Fruit fly (Drosophila melanogaster) whole organism, adult: Measurements from ENCODE around the gene Sr-CIV.

Source experiments
- CG11617 ChIP-seq: fragments of 200-800 bp; sonication (Bioruptor generic); optimal IDR thresholded peaks from 2 replicates; lab custom pipeline; 2017; ENCODE audit warnings: mild to moderate bottlenecking, missing biosample characterization, missing genetic modification reagents, missing genetic modification characterization
- CG12768 ChIP-seq: fragments of 200-800 bp; sonication (Bioruptor generic); optimal IDR thresholded peaks from 2 replicates; lab custom pipeline; 2017; ENCODE audit warnings: missing biosample characterization, missing genetic modification characterization, mild to moderate bottlenecking, moderate library complexity, missing genetic modification reagents
- CG14711 ChIP-seq: fragments of 200-800 bp; sonication (Bioruptor generic); optimal IDR thresholded peaks from 2 replicates; lab custom pipeline; 2018; ENCODE audit warnings: missing biosample characterization, mild to moderate bottlenecking, missing genetic modification characterization, moderate library complexity
- CG1620 ChIP-seq: fragments of 200-800 bp; sonication (Bioruptor generic); optimal IDR thresholded peaks from 2 replicates; lab custom pipeline; 2016; ENCODE audit warnings: missing biosample characterization, missing genetic modification characterization
- CG33017 ChIP-seq: fragments of 200-800 bp; sonication (Bioruptor generic); optimal IDR thresholded peaks from 2 replicates; lab custom pipeline; 2018; ENCODE audit warnings: missing biosample characterization, mild to moderate bottlenecking, missing genetic modification characterization, moderate library complexity
- CG5204 ChIP-seq: fragments of 200-800 bp; sonication (Bioruptor generic); optimal IDR thresholded peaks from 2 replicates; lab custom pipeline; 2016; ENCODE audit warnings: missing biosample characterization, missing genetic modification characterization
- CG7045 ChIP-seq: fragments of 200-800 bp; sonication (Bioruptor generic); optimal IDR thresholded peaks from 2 replicates; lab custom pipeline; 2017; ENCODE audit warnings: missing biosample characterization, mild to moderate bottlenecking, missing genetic modification characterization
- CG7101 ChIP-seq: fragments of 200-800 bp; sonication (Bioruptor generic); optimal IDR thresholded peaks from 2 replicates; lab custom pipeline; 2018; ENCODE audit warnings: missing biosample characterization, mild to moderate bottlenecking, missing genetic modification characterization, moderate library complexity
- Clk ChIP-seq: fragments of 200-800 bp; sonication (Bioruptor generic); optimal IDR thresholded peaks from 2 replicates; lab custom pipeline; 2017; ENCODE audit warnings: missing biosample characterization, missing genetic modification characterization
- Crg-1 ChIP-seq: fragments of 200-800 bp; sonication (Bioruptor generic); optimal IDR thresholded peaks from 2 replicates; lab custom pipeline; 2016; ENCODE audit warnings: missing biosample characterization, missing genetic modification characterization
- Hr96 ChIP-seq: fragments of 200-800 bp; sonication (Bioruptor generic); optimal IDR thresholded peaks from 2 replicates; lab custom pipeline; 2016; ENCODE audit warnings: missing biosample characterization, missing genetic modification characterization
- Mnt ChIP-seq: fragments of 200-800 bp; sonication (Bioruptor generic); optimal IDR thresholded peaks from 2 replicates; lab custom pipeline; 2016; ENCODE audit warnings: missing biosample characterization, mild to moderate bottlenecking, missing genetic modification characterization
- bab1 ChIP-seq: fragments of 200-800 bp; sonication (Bioruptor generic); optimal IDR thresholded peaks from 3 replicates; lab custom pipeline; 2019; ENCODE audit warnings: missing biosample characterization, mild to moderate bottlenecking, missing genetic modification characterization, moderate library complexity
- cic ChIP-seq: fragments of 200-800 bp; sonication (Bioruptor generic); optimal IDR thresholded peaks from 2 replicates; lab custom pipeline; 2017; ENCODE audit warnings: missing biosample characterization, mild to moderate bottlenecking, missing genetic modification characterization, moderate library complexity
- cnc ChIP-seq, 2 experiments: fragments of >200 bp; optimal IDR thresholded peaks; 2 replicates each; lab custom pipeline; 2017
- kay ChIP-seq: fragments of 200-800 bp; sonication (Bioruptor generic); peaks from one replicate; lab custom pipeline; 2016; ENCODE audit warnings: missing biosample characterization, missing genetic modification characterization, borderline replicate concordance
- ovo ChIP-seq: fragments of 200-800 bp; sonication (Bioruptor generic); optimal IDR thresholded peaks from 2 replicates; lab custom pipeline; 2016; ENCODE audit warnings: missing biosample characterization, missing genetic modification characterization
- pad ChIP-seq: fragments of 200-800 bp; sonication (Bioruptor generic); optimal IDR thresholded peaks from 3 replicates; lab custom pipeline; 2017; ENCODE audit warnings: missing biosample characterization, missing genetic modification characterization, mild to moderate bottlenecking, moderate library complexity, missing genetic modification reagents
- tj ChIP-seq: fragments of 200-800 bp; sonication (Bioruptor generic); optimal IDR thresholded peaks from 3 replicates; lab custom pipeline; 2017; ENCODE audit warnings: missing biosample characterization, mild to moderate bottlenecking, missing genetic modification characterization, moderate library complexity
- toe ChIP-seq: fragments of 200-800 bp; sonication (Bioruptor generic); optimal IDR thresholded peaks from 2 replicates; lab custom pipeline; 2016; ENCODE audit warnings: missing biosample characterization, missing genetic modification characterization

The Sr-CIV gene

dm6 chr2L:3545033-3545666 lies 21.3 kb upstream of the Sr-CIV start:
- TF ChIP-seq pad (peak; percentile 22), Hr96 (no peak)

dm6 chr2L:3543062-3543461 lies 19.2 kb upstream of the Sr-CIV start:
- TF ChIP-seq bab1 (no peak), CG7101 (no peak), Mnt (GFP tag; lab: Kevin White, UChicago) (no peak), ovo (GFP tag; lab: Kevin White, UChicago) (no peak), CG33017 (tag; lab: Kevin White, UChicago) (no peak), Crg-1 (GFP tag; lab: Kevin White, UChicago) (no peak), cic (GFP tag; lab: Kevin White, UChicago) (no peak), Clk (no peak), CG12768 (GFP tag; lab: Kevin White, UChicago) (no peak), pad (no peak)

- no peak for TF ChIP-seq tj (GFP tag; lab: Kevin White, UChicago)
- no peak for TF ChIP-seq pad
- no peak for TF ChIP-seq Mnt (GFP tag; lab: Kevin White, UChicago)
- TF ChIP-seq cnc (optimal IDR thresholded peaks at IDR 0.05; lab: Kevin White, UChicago) = no peak
- no peak for TF ChIP-seq CG33017 (tag; lab: Kevin White, UChicago)
- TF ChIP-seq CG11617 (GFP tag; lab: Kevin White, UChicago) = no peak
- no peak for TF ChIP-seq CG5204 (GFP tag; lab: Kevin White, UChicago)
- TF ChIP-seq Crg-1 (GFP tag; lab: Kevin White, UChicago) = no peak
- no peak for TF ChIP-seq CG1620 (GFP tag; lab: Kevin White, UChicago)
- no peak for TF ChIP-seq Clk
- no peak for TF ChIP-seq CG7045 (GFP tag; lab: Kevin White, UChicago)
- TF ChIP-seq ovo (GFP tag; lab: Kevin White, UChicago) = no peak
- no peak for TF ChIP-seq cic (GFP tag; lab: Kevin White, UChicago)
- no peak for TF ChIP-seq CG12768 (GFP tag; lab: Kevin White, UChicago)
- TF ChIP-seq bab1 = no peak
- TF ChIP-seq CG7101 = no peak
- TF ChIP-seq CG14711 (tag; lab: Kevin White, UChicago) = no peak
- no peak for TF ChIP-seq Hr96
- TF ChIP-seq kay = no peak
Measured at dm6 chr2L:3539996-3540395, 16.1 kb upstream of the Sr-CIV start.

dm6 chr2L:3539412-3539743 lies 15.5 kb upstream of the Sr-CIV start:
- TF ChIP-seq cnc (optimal IDR thresholded peaks at IDR 0.05; lab: Kevin White, UChicago) (no peak), tj (GFP tag; lab: Kevin White, UChicago) (no peak), CG5204 (GFP tag; lab: Kevin White, UChicago) (no peak), toe (no peak), CG33017 (tag; lab: Kevin White, UChicago) (no peak), CG7045 (GFP tag; lab: Kevin White, UChicago) (no peak), Hr96 (no peak), CG1620 (GFP tag; lab: Kevin White, UChicago) (no peak), pad (no peak), CG14711 (tag; lab: Kevin White, UChicago) (no peak), CG11617 (GFP tag; lab: Kevin White, UChicago) (no peak), CG7101 (no peak), bab1 (no peak), ovo (GFP tag; lab: Kevin White, UChicago) (no peak), cic (GFP tag; lab: Kevin White, UChicago) (no peak), Mnt (GFP tag; lab: Kevin White, UChicago) (no peak), CG12768 (GFP tag; lab: Kevin White, UChicago) (no peak), kay (no peak)

dm6 chr2L:3538564-3539411 lies 14.9 kb upstream of the Sr-CIV start, which contains the start of gene drm:
drm (plus strand) TSS chr2L:3539247.
- TF ChIP-seq ovo (GFP tag; lab: Kevin White, UChicago) (peak; percentile 40), CG33017 (tag; lab: Kevin White, UChicago) (no peak), cic (GFP tag; lab: Kevin White, UChicago) (no peak), bab1 (no peak), cnc (optimal IDR thresholded peaks at IDR 0.05; lab: Kevin White, UChicago) (no peak), CG7101 (no peak), pad (peak; percentile 86), CG1620 (GFP tag; lab: Kevin White, UChicago) (no peak), CG14711 (tag; lab: Kevin White, UChicago) (no peak)

- no peak for TF ChIP-seq Hr96
- TF ChIP-seq CG11617 (GFP tag; lab: Kevin White, UChicago) = no peak
- TF ChIP-seq cnc (optimal IDR thresholded peaks at IDR 0.05; lab: Kevin White, UChicago) = no peak
- TF ChIP-seq toe = no peak
- no peak for TF ChIP-seq bab1
Measured at dm6 chr2L:3534227-3534842, 10.5 kb upstream of the Sr-CIV start.
